1 fruit fly cellular context compared by ENCODE assay signal in the genomic region with DNA sequence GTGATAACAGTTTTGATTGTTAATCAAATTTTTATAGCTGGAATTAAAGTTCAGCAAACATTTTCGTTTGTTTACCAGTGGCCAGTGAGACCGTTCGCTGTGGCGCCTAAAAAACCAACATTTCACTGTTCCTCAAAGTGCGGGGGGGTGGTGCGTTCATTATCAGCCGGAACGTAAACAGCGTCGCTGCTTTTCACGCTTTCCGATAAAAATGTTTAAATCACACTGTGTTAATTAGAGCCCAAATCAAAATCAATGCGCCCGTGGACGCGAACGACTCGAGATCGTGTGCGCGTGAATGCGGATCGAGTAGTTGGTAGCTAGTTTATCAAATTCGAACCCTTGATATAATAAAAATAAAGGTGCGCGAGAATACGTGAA.
TF ChIP-seq lines count a peak whose summit lies in the region.

A gene (plus strand): TSS at position 226 of the 381 bp plus-strand sequence.

TF ChIP-seq in whole organism, embryonic, 481 proteins besides CTCF, POLR2A, EP300 and RAD21 (continued from another document and continues in another):
- TF ChIP-seq CG9797 (GFP tag; optimal IDR thresholded peaks at IDR 0.05; lab: Kevin White, UChicago) (peak; percentile 79), Hand (GFP tag; optimal IDR thresholded peaks at IDR 0.05; lab: Kevin White, UChicago) (no peak), corto (GFP tag; optimal IDR thresholded peaks at IDR 0.05; lab: Kevin White, UChicago) (no peak), gce (GFP tag; IDR thresholded peaks at IDR 0.05; lab: Robert Waterston, UW) (0 out of 3 replicates have a peak, but pooled peaks have one; percentile 19), fd64A (GFP tag; optimal IDR thresholded peaks at IDR 0.05; lab: Kevin White, UChicago) (no peak), Hmx (GFP tag; optimal IDR thresholded peaks at IDR 0.05; lab: Kevin White, UChicago) (no peak), CG3065 (GFP tag; optimal IDR thresholded peaks at IDR 0.05; lab: Kevin White, UChicago) (no peak), Mes4 (GFP tag; optimal IDR thresholded peaks at IDR 0.05; lab: Kevin White, UChicago) (no peak), Aef1 (GFP tag; IDR thresholded peaks at IDR 0.05; lab: Robert Waterston, UW) (peak; percentile 33), bowl (GFP tag; IDR thresholded peaks at IDR 0.05; lab: Robert Waterston, UW) (no peak; the same call in 1 of the 2 replicates), phol (tag; optimal IDR thresholded peaks at IDR 0.05; lab: Kevin White, UChicago) (peak; percentile 49), ind (GFP tag; optimal IDR thresholded peaks at IDR 0.05; lab: Kevin White, UChicago) (no peak), CG17385 (GFP tag; optimal IDR thresholded peaks at IDR 0.05; lab: Kevin White, UChicago) (peak; percentile 13), CG10959 (GFP tag; IDR thresholded peaks at IDR 0.05; lab: Robert Waterston, UW) (no peak), kah (GFP tag; optimal IDR thresholded peaks at IDR 0.05; lab: Kevin White, UChicago) (no peak), CG18262 (tag; optimal IDR thresholded peaks at IDR 0.05; lab: Kevin White, UChicago) (peak; percentile 29), E2f2 (GFP tag; IDR thresholded peaks at IDR 0.05; lab: Robert Waterston, UW) (no peak), pnt (GFP tag; optimal IDR thresholded peaks at IDR 0.05; lab: Kevin White, UChicago) (no peak), CG11247 (GFP tag; IDR thresholded peaks at IDR 0.05; lab: Robert Waterston, UW) (peak; percentile 7; the same call in 1 of the 2 replicates), CG12744 (GFP tag; optimal IDR thresholded peaks at IDR 0.05; lab: Kevin White, UChicago) (no peak), Lhr (GFP tag; optimal IDR thresholded peaks at IDR 0.05; lab: Kevin White, UChicago) (peak; percentile 33), CG1792 (GFP tag; optimal IDR thresholded peaks at IDR 0.05; lab: Kevin White, UChicago) (no peak), CG13624 (GFP tag; optimal IDR thresholded peaks at IDR 0.05; lab: Kevin White, UChicago) (no peak), CkIIα-i1 (GFP tag; IDR thresholded peaks at IDR 0.05; lab: Robert Waterston, UW) (no peak), CG9817 (tag; optimal IDR thresholded peaks at IDR 0.05; lab: Kevin White, UChicago) (peak; percentile 11), CG33557 (GFP tag; optimal IDR thresholded peaks at IDR 0.05; lab: Kevin White, UChicago) (no peak), Sox102F (GFP tag; optimal IDR thresholded peaks at IDR 0.05; lab: Kevin White, UChicago) (peak; percentile 35), CG12391 (tag; optimal IDR thresholded peaks at IDR 0.05; lab: Kevin White, UChicago) (peak; percentile 69), D19B (GFP tag; optimal IDR thresholded peaks at IDR 0.05; lab: Kevin White, UChicago) (no peak), bab2 (GFP tag; optimal IDR thresholded peaks at IDR 0.05; lab: Kevin White, UChicago) (no peak), CG14710 (tag; optimal IDR thresholded peaks at IDR 0.05; lab: Kevin White, UChicago) (peak; percentile 72), fru (optimal IDR thresholded peaks at IDR 0.05; lab: Kevin White, UChicago) (no peak), cg (GFP tag; optimal IDR thresholded peaks at IDR 0.05; lab: Kevin White, UChicago) (no peak), CG14014 (GFP tag; IDR thresholded peaks at IDR 0.05; lab: Robert Waterston, UW) (peak; percentile 41), zen2 (GFP tag; IDR thresholded peaks at IDR 0.05; lab: Robert Waterston, UW; ENCODE audit: partially characterized antibody) (no peak), pho (GFP tag; optimal IDR thresholded peaks at IDR 0.05; lab: Kevin White, UChicago) (no peak), E2f1 (GFP tag; IDR thresholded peaks at IDR 0.05; lab: Robert Waterston, UW) (no peak), repo (GFP tag; optimal IDR thresholded peaks at IDR 0.05; lab: Kevin White, UChicago) (no peak), YL-1 (GFP tag; optimal IDR thresholded peaks at IDR 0.05; lab: Kevin White, UChicago) (peak; percentile 48), Dip2 (GFP tag; IDR thresholded peaks at IDR 0.05; lab: Robert Waterston, UW) (no peak), CG4404 (GFP tag; IDR thresholded peaks at IDR 0.05; lab: Robert Waterston, UW) (no peak), CG8388 (GFP tag; optimal IDR thresholded peaks at IDR 0.05; lab: Kevin White, UChicago) (no peak), row (GFP tag; IDR thresholded peaks at IDR 0.05; lab: Robert Waterston, UW) (peak; percentile 57), Taf1 (GFP tag; IDR thresholded peaks at IDR 0.05; lab: Robert Waterston, UW) (no peak), CG14050 (GFP tag; IDR thresholded peaks at IDR 0.05; lab: Robert Waterston, UW) (peak; percentile 59; the same call in 1 of the 3 replicates), eyg (GFP tag; optimal IDR thresholded peaks at IDR 0.05; lab: Kevin White, UChicago) (no peak), CG17361 (GFP tag; IDR thresholded peaks at IDR 0.05; lab: Robert Waterston, UW) (peak; percentile 68; the same call in 1 of the 3 replicates), psq (GFP tag; optimal IDR thresholded peaks at IDR 0.05; lab: Kevin White, UChicago) (peak; percentile 85), CG10462 (GFP tag; optimal IDR thresholded peaks at IDR 0.05; lab: Kevin White, UChicago) (no peak), crc (GFP tag; optimal IDR thresholded peaks at IDR 0.05; lab: Kevin White, UChicago) (no peak), nau (GFP tag; optimal IDR thresholded peaks at IDR 0.05; lab: Kevin White, UChicago) (peak; percentile 29), CG5245 (GFP tag; optimal IDR thresholded peaks at IDR 0.05; lab: Kevin White, UChicago) (no peak), lola (GFP tag; optimal IDR thresholded peaks at IDR 0.05; lab: Kevin White, UChicago) (peak in 1 of 3 experiments; percentile 7), Dfd (GFP tag; optimal IDR thresholded peaks at IDR 0.05; lab: Kevin White, UChicago) (no peak), stwl (tag; optimal IDR thresholded peaks at IDR 0.05; lab: Kevin White, UChicago) (peak; percentile 64), CG16813 (GFP tag; IDR thresholded peaks at IDR 0.05; lab: Robert Waterston, UW; ENCODE audit: partially characterized antibody) (0 out of 3 replicates have a peak, but pooled peaks have one; percentile 30), CG6765 (GFP tag; optimal IDR thresholded peaks at IDR 0.05; lab: Kevin White, UChicago) (peak; percentile 28), Elba2 (GFP tag; optimal IDR thresholded peaks at IDR 0.05; lab: Kevin White, UChicago) (no peak), MESR4 (GFP tag; optimal IDR thresholded peaks at IDR 0.05; lab: Kevin White, UChicago) (peak; percentile 52), cas (GFP tag; IDR thresholded peaks at IDR 0.05; lab: Robert Waterston, UW) (no peak), BtbVII (GFP tag; optimal IDR thresholded peaks at IDR 0.05; lab: Kevin White, UChicago) (peak; percentile 41), Doc3 (GFP tag; IDR thresholded peaks at IDR 0.05; lab: Robert Waterston, UW; ENCODE audit: partially characterized antibody) (no peak), CG3995 (GFP tag; optimal IDR thresholded peaks at IDR 0.05; lab: Kevin White, UChicago) (peak; percentile 98), CG1647 (GFP tag; optimal IDR thresholded peaks at IDR 0.05; lab: Kevin White, UChicago) (peak; percentile 1), CG6689 (GFP tag; IDR thresholded peaks at IDR 0.05; lab: Robert Waterston, UW) (0 out of 2 replicates have a peak, but pooled peaks have one; percentile 15), odd (GFP tag; optimal IDR thresholded peaks at IDR 0.05; lab: Kevin White, UChicago) (peak; percentile 29), lov (optimal IDR thresholded peaks at IDR 0.05; lab: Kevin White, UChicago) (no peak), lov (GFP tag; IDR thresholded peaks at IDR 0.05; lab: Robert Waterston, UW) (0 out of 3 replicates have a peak, but pooled peaks have one; percentile 45), aop (GFP tag; IDR thresholded peaks at IDR 0.05; lab: Robert Waterston, UW) (peak; percentile 64; the same call in 1 of the 2 replicates), CG3838 (GFP tag; optimal IDR thresholded peaks at IDR 0.05; lab: Kevin White, UChicago) (peak; percentile 14), HmgZ (tag; optimal IDR thresholded peaks at IDR 0.05; lab: Kevin White, UChicago) (peak; percentile 39), Doc2 (GFP tag; IDR thresholded peaks at IDR 0.05; lab: Robert Waterston, UW) (no peak), CG3407 (GFP tag; optimal IDR thresholded peaks at IDR 0.05; lab: Kevin White, UChicago) (peak; percentile 34), vfl (GFP tag; optimal IDR thresholded peaks at IDR 0.05; lab: Kevin White, UChicago) (no peak), Bteb2 (GFP tag; optimal IDR thresholded peaks at IDR 0.05; lab: Kevin White, UChicago) (no peak), Side (GFP tag; optimal IDR thresholded peaks at IDR 0.05; lab: Kevin White, UChicago) (no peak), CG14667 (GFP tag; IDR thresholded peaks at IDR 0.05; lab: Robert Waterston, UW) (no peak), CG9437 (GFP tag; optimal IDR thresholded peaks at IDR 0.05; lab: Kevin White, UChicago) (peak; percentile 76), CG6683 (GFP tag; optimal IDR thresholded peaks at IDR 0.05; lab: Kevin White, UChicago) (no peak), bcd (GFP tag; optimal IDR thresholded peaks at IDR 0.05; lab: Kevin White, UChicago) (peak; percentile 28), zfh1 (GFP tag; IDR thresholded peaks at IDR 0.05; lab: Robert Waterston, UW) (peak; percentile 71), CHES-1-like (GFP tag; optimal IDR thresholded peaks at IDR 0.05; lab: Kevin White, UChicago) (peak; percentile 26), Lpt (GFP tag; optimal IDR thresholded peaks at IDR 0.05; lab: Kevin White, UChicago) (no peak), Hr78 (GFP tag; optimal IDR thresholded peaks at IDR 0.05; lab: Kevin White, UChicago) (peak in 1 of 2 experiments; percentile 33), CG12659 (GFP tag; optimal IDR thresholded peaks at IDR 0.05; lab: Kevin White, UChicago) (peak; percentile 64), HLH4C (GFP tag; IDR thresholded peaks at IDR 0.05; lab: Robert Waterston, UW; ENCODE audit: partially characterized antibody) (peak; percentile 39; the same call in 2 of the 3 replicates), CG2875 (GFP tag; optimal IDR thresholded peaks at IDR 0.05; lab: Kevin White, UChicago) (peak; percentile 6), CG1602 (GFP tag; optimal IDR thresholded peaks at IDR 0.05; lab: Kevin White, UChicago) (no peak), CG10321 (GFP tag; IDR thresholded peaks at IDR 0.05; lab: Robert Waterston, UW) (no peak), Sry-β (GFP tag; optimal IDR thresholded peaks at IDR 0.05; lab: Kevin White, UChicago) (peak; percentile 55), pan (optimal IDR thresholded peaks at IDR 0.05; lab: Kevin White, UChicago) (no peak), pan (GFP tag; optimal IDR thresholded peaks at IDR 0.05 in 1 of 2, IDR thresholded peaks at IDR 0.05 in 1 of 2) (peak in 1 of 2 experiments; percentile 56), CG4328 (GFP tag; optimal IDR thresholded peaks at IDR 0.05; lab: Kevin White, UChicago) (no peak), disco-r (GFP tag; optimal IDR thresholded peaks at IDR 0.05; lab: Kevin White, UChicago) (no peak), CG3847 (GFP tag; IDR thresholded peaks at IDR 0.05; lab: Robert Waterston, UW) (peak; percentile 38), CG10979 (tag; optimal IDR thresholded peaks at IDR 0.05; lab: Kevin White, UChicago) (peak; percentile 2), chif (GFP tag; optimal IDR thresholded peaks at IDR 0.05; lab: Kevin White, UChicago) (no peak), bigmax (GFP tag; optimal IDR thresholded peaks at IDR 0.05; lab: Kevin White, UChicago) (no peak), CG31224 (GFP tag; IDR thresholded peaks at IDR 0.05; lab: Robert Waterston, UW) (peak; percentile 5; the same call in 1 of the 2 replicates), nerfin-2 (GFP tag; IDR thresholded peaks at IDR 0.05; lab: Robert Waterston, UW; ENCODE audit: partially characterized antibody) (no peak), Kr (GFP tag; optimal IDR thresholded peaks at IDR 0.05; lab: Kevin White, UChicago) (no peak), Trl (optimal IDR thresholded peaks at IDR 0.05; lab: Kevin White, UChicago) (no peak), Trl (GFP tag; optimal IDR thresholded peaks at IDR 0.05; lab: Kevin White, UChicago) (peak; percentile 13), CG31441 (GFP tag; IDR thresholded peaks at IDR 0.05; lab: Robert Waterston, UW) (peak; percentile 97), dmrt99B (tag; optimal IDR thresholded peaks at IDR 0.05; lab: Kevin White, UChicago) (no peak), crp (GFP tag; optimal IDR thresholded peaks at IDR 0.05; lab: Kevin White, UChicago) (peak in 1 of 2 experiments; percentile 66), oc (tag; optimal IDR thresholded peaks at IDR 0.05; lab: Kevin White, UChicago) (peak; percentile 21), CG11695 (GFP tag; IDR thresholded peaks at IDR 0.05; lab: Robert Waterston, UW) (peak; percentile 36; the same call in 1 of the 3 replicates), Med (GFP tag; lab: Kevin White, UChicago) (peak; percentile 90), fd96Cb (tag; optimal IDR thresholded peaks at IDR 0.05; lab: Kevin White, UChicago) (no peak), onecut (GFP tag; IDR thresholded peaks at IDR 0.05; lab: Robert Waterston, UW) (peak; percentile 50), Fer1 (GFP tag; optimal IDR thresholded peaks at IDR 0.05; lab: Kevin White, UChicago) (peak; percentile 17), gsb (GFP tag; IDR thresholded peaks at IDR 0.05; lab: Robert Waterston, UW) (peak; percentile 59), CG7357 (GFP tag; IDR thresholded peaks at IDR 0.05; lab: Robert Waterston, UW) (peak; percentile 58; the same call in 1 of the 3 replicates), toy (GFP tag; IDR thresholded peaks at IDR 0.05; lab: Robert Waterston, UW) (no peak), CG7786 (GFP tag; optimal IDR thresholded peaks at IDR 0.05; lab: Kevin White, UChicago) (no peak), pita (GFP tag; optimal IDR thresholded peaks at IDR 0.05; lab: Kevin White, UChicago) (no peak), Ssrp (tag; optimal IDR thresholded peaks at IDR 0.05; lab: Kevin White, UChicago) (no peak), CG17912 (GFP tag; optimal IDR thresholded peaks at IDR 0.05; lab: Kevin White, UChicago) (peak; percentile 60), tio (GFP tag; optimal IDR thresholded peaks at IDR 0.05; lab: Kevin White, UChicago) (no peak), pfk (GFP tag; optimal IDR thresholded peaks at IDR 0.05; lab: Kevin White, UChicago) (peak; percentile 25), CG17612 (GFP tag; IDR thresholded peaks at IDR 0.05; lab: Robert Waterston, UW) (no peak), CG4360 (GFP tag; IDR thresholded peaks at IDR 0.05; lab: Robert Waterston, UW) (no peak), mirr (GFP tag; optimal IDR thresholded peaks at IDR 0.05; lab: Kevin White, UChicago) (peak; percentile 85), CG11504 (tag; optimal IDR thresholded peaks at IDR 0.05; lab: Kevin White, UChicago) (no peak), CG8924 (tag; optimal IDR thresholded peaks at IDR 0.05; lab: Kevin White, UChicago) (peak; percentile 65), Tbp (GFP tag; optimal IDR thresholded peaks at IDR 0.05; lab: Kevin White, UChicago) (no peak), schlank (tag; optimal IDR thresholded peaks at IDR 0.05; lab: Kevin White, UChicago) (peak; percentile 37)
